Worm (Caenorhabditis elegans): Measurements from ENCODE around the gene let-756.

Gene let-756

ce11 chrIII:6395706-6396232, 11.2 kb upstream of the let-756 start, which contains the start of gene oatr-1:
Gene oatr-1, minus strand, starts transcription at chrIII:6396182.
- TF ChIP-seq klf-2 (GFP tag; conservative IDR thresholded peaks at IDR 0.05) (no peak), med-1 (GFP tag; optimal IDR thresholded peaks at IDR 0.05; ENCODE audit: insufficient read depth) (no peak), flt-1 (GFP tag; IDR thresholded peaks at IDR 0.05) (no peak)

- TF ChIP-seq cog-1 (tag; optimal IDR thresholded peaks at IDR 0.05) (no peak), flt-1 (GFP tag; IDR thresholded peaks at IDR 0.05) (no peak), klf-2 (GFP tag; conservative IDR thresholded peaks at IDR 0.05) (no peak), ztf-23 (GFP tag; IDR thresholded peaks at IDR 0.05) (no peak), ref-1 (GFP tag; conservative IDR thresholded peaks at IDR 0.05) (no peak), ztf-29 (GFP tag; IDR thresholded peaks at IDR 0.05) (no peak), T22C8.4 (GFP tag; IDR thresholded peaks at IDR 0.05) (no peak), tab-1 (GFP tag; IDR thresholded peaks at IDR 0.05) (no peak), med-1 (GFP tag; optimal IDR thresholded peaks at IDR 0.05; ENCODE audit: insufficient read depth) (no peak)
Observed at ce11 chrIII:6396381-6396780, 10.5 kb upstream of the let-756 start.

DNA sequence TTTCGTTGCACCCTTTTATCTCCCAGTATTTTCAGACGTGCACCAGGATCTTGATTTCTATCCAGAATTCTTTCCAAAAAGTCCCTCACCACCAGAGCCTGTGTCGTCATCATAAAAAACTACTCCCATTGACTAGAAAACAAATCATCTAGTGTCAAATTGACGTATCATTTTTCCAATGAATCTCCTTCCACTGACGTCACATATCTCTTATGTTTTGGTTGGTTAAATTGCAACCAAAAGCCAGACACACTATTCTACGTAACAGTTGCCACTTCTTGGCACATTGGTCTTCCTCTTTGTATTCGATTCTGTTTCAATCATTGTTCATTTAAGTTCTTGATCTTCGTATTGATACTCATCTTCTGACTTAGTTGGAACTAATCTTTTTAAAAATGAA, 8.8 kb upstream of the let-756 start:
- TF ChIP-seq ref-1 (GFP tag; conservative IDR thresholded peaks at IDR 0.05) (no peak), ztf-29 (GFP tag; IDR thresholded peaks at IDR 0.05) (no peak), med-1 (GFP tag; optimal IDR thresholded peaks at IDR 0.05; ENCODE audit: insufficient read depth) (no peak), tab-1 (GFP tag; IDR thresholded peaks at IDR 0.05) (no peak), T22C8.4 (GFP tag; IDR thresholded peaks at IDR 0.05) (no peak), cog-1 (tag; optimal IDR thresholded peaks at IDR 0.05) (no peak), klf-2 (GFP tag; conservative IDR thresholded peaks at IDR 0.05) (no peak)

DNA sequence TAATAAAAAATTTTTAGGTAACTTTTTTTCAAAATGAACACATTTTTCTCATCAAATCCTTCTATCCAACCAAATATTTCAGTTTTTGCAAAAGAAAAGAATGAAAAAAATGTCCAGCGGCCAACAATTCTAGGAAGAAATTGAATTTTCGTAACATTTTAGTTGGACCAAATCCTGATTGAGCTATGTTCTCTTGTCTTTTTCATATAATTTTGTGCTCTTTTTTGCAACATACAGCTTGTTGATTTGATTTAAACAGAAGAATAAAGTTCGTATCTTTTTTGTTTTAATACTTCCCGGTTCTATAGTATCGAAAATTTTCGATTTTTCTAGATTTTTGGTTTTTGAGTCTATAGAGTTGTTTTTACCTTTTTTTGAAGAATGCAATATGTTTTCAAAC, 7.5 kb upstream of the let-756 start:
- TF ChIP-seq T22C8.4 (GFP tag; IDR thresholded peaks at IDR 0.05) (no peak), med-1 (GFP tag; optimal IDR thresholded peaks at IDR 0.05; ENCODE audit: insufficient read depth) (no peak), klf-2 (GFP tag; conservative IDR thresholded peaks at IDR 0.05) (no peak), tab-1 (GFP tag; IDR thresholded peaks at IDR 0.05) (no peak), ztf-23 (GFP tag; IDR thresholded peaks at IDR 0.05) (no peak)

DNA sequence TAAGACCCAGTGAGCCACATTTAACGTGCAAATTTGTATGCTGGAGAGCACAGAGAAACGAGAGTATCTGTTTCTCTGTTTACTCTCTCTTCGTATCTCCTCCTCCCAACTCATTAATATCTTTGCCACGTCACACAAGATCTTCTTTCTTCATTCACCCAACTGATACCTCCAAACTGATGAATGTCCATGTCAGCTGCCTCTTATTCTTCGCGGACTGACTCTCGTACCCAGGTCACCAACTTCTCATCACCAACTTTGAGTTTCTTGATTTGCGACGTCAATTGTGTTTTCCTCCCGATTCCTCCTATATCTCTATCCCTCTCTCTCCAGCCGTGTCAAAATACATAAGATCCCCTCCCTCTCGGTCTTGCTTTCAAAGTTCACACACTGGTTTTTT, 4.6 kb upstream of the let-756 start:
- TF ChIP-seq ref-1 (GFP tag; conservative IDR thresholded peaks at IDR 0.05) (no peak), T22C8.4 (GFP tag; IDR thresholded peaks at IDR 0.05) (no peak), klf-2 (GFP tag; conservative IDR thresholded peaks at IDR 0.05) (no peak), ztf-29 (GFP tag; IDR thresholded peaks at IDR 0.05) (no peak), cog-1 (tag; optimal IDR thresholded peaks at IDR 0.05) (no peak), med-1 (GFP tag; optimal IDR thresholded peaks at IDR 0.05; ENCODE audit: insufficient read depth) (no peak), tab-1 (GFP tag; IDR thresholded peaks at IDR 0.05) (no peak), flt-1 (GFP tag; IDR thresholded peaks at IDR 0.05) (no peak), ztf-23 (GFP tag; IDR thresholded peaks at IDR 0.05) (no peak)

DNA sequence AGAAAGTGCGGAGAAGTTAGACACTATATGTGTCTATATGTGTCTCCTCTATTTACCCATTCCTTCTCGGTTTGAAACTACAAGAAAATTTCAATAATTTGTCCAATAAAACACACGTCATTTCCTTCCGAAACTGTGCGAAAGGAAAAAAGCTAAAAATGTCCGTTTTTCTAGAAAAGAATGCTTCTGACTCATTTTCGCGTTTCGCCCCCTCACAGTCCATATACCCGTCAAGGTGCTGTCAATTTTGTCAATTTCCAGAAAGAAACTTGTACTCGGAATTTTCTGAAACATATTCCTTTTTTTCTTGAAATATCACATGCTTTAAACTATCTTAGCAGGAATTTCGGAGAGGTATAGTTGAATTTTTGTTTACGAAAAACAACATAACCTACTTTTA, 4.1 kb upstream of the let-756 start:
- TF ChIP-seq ztf-23 (GFP tag; IDR thresholded peaks at IDR 0.05) (no peak), klf-2 (GFP tag; conservative IDR thresholded peaks at IDR 0.05) (no peak), ztf-29 (GFP tag; IDR thresholded peaks at IDR 0.05) (no peak), cog-1 (tag; optimal IDR thresholded peaks at IDR 0.05) (no peak), med-1 (GFP tag; optimal IDR thresholded peaks at IDR 0.05; ENCODE audit: insufficient read depth) (no peak), ref-1 (GFP tag; conservative IDR thresholded peaks at IDR 0.05) (no peak), tab-1 (GFP tag; IDR thresholded peaks at IDR 0.05) (no peak)

DNA sequence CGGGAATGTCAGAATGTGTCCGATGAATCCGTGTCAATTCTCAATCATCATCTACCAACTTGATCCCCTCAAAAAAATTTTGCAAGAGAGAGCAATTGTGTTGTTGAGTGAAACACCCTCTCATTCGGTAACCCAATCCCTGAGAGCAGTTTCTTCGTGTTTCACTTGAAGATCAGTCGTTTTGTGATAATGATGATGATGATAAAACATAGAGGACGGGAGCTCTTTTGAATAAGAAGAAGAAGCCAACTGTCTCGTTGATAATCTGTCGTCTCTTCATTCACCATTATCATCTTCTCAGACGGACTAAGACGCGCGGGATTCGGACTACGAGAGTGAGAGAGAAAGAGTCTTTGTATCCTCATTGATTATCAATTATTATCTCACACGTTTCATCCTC, 1.8 kb upstream of the let-756 start:
- no peak for TF ChIP-seq ref-1 (GFP tag; conservative IDR thresholded peaks at IDR 0.05)
- TF ChIP-seq tab-1 (GFP tag; IDR thresholded peaks at IDR 0.05), result no peak
- no peak for TF ChIP-seq ztf-23 (GFP tag; IDR thresholded peaks at IDR 0.05)
- no peak for TF ChIP-seq T22C8.4 (GFP tag; IDR thresholded peaks at IDR 0.05)
- TF ChIP-seq cog-1 (tag; optimal IDR thresholded peaks at IDR 0.05), result no peak
- TF ChIP-seq klf-2 (GFP tag; conservative IDR thresholded peaks at IDR 0.05), result no peak
- no peak for TF ChIP-seq flt-1 (GFP tag; IDR thresholded peaks at IDR 0.05)
- no peak for TF ChIP-seq med-1 (GFP tag; optimal IDR thresholded peaks at IDR 0.05; ENCODE audit: insufficient read depth)

ce11 chrIII:6411430-6411829, 4.5 kb downstream of the let-756 start:
- TF ChIP-seq cog-1 (tag; optimal IDR thresholded peaks at IDR 0.05), result no peak
- no peak for TF ChIP-seq ztf-29 (GFP tag; IDR thresholded peaks at IDR 0.05)

DNA sequence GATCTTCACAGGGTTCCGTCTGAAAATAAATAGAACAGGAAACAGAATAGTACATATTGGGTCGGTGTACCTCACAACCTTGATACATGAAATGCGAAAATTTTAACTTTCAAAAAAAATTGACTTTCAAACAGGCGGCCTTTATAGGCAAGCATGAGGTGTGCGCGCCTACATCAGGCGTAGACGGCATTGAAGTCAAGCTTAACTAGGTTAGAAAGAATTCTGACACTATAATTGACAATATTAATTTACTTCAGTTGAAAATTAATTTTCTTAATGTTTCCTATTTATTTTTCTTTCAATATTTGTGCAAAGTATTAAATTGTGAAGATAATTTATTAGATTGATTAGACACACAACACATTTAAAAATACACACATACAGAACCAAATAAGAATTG, 5.0 kb downstream of the let-756 start, which contains the start of gene C05D11.5:
Gene C05D11.5, minus strand, starts transcription at position 101 of the 400 bp plus-strand sequence.
- no peak for TF ChIP-seq med-1 (GFP tag; optimal IDR thresholded peaks at IDR 0.05; ENCODE audit: insufficient read depth)
- no peak for TF ChIP-seq ztf-23 (GFP tag; IDR thresholded peaks at IDR 0.05)
- no peak for TF ChIP-seq ztf-29 (GFP tag; IDR thresholded peaks at IDR 0.05)
- TF ChIP-seq tab-1 (GFP tag; IDR thresholded peaks at IDR 0.05), result no peak
- no peak for TF ChIP-seq klf-2 (GFP tag; conservative IDR thresholded peaks at IDR 0.05)
- TF ChIP-seq flt-1 (GFP tag; IDR thresholded peaks at IDR 0.05), result no peak
- no peak for TF ChIP-seq ref-1 (GFP tag; conservative IDR thresholded peaks at IDR 0.05)

DNA sequence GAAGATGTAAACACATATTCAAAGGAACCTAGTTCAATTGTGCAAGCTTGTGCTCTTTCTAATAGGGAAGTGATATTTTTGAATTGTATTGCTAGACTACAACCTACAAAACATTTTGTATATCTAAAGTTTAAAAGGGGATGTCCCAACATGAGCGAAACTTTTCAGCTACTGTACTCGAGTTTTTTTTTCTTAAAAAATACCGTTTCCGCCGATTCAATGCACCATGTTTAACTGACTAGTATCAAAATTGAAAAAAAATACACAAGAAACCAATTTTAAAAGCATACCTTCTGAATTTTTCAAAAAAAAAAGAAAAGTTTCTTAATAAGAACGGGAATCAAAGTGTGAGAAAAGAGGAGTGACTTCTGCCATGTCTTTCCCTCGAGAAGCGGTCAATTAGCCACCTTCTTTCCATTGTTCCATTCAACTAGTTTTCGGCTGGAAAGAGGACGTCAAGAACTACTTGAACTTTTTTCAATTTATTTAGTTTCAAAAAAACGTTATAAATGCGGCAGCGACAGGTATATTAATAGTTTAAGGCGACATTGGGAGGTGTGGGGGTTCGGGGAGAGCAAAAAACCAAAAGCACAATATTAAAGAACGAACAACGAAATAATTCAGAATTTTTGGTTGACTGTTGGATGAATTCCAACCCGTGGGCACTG, 8.5 kb downstream of the let-756 start, which contains the start of gene nas-4:
Gene nas-4, minus strand, starts transcription at position 351 of the 668 bp plus-strand sequence.
- TF ChIP-seq cog-1 (tag; optimal IDR thresholded peaks at IDR 0.05), result no peak
- no peak for TF ChIP-seq flt-1 (GFP tag; IDR thresholded peaks at IDR 0.05)
- TF ChIP-seq ref-1 (GFP tag; conservative IDR thresholded peaks at IDR 0.05), result no peak
- no peak for TF ChIP-seq med-1 (GFP tag; optimal IDR thresholded peaks at IDR 0.05; ENCODE audit: insufficient read depth)
- no peak for TF ChIP-seq T22C8.4 (GFP tag; IDR thresholded peaks at IDR 0.05)
- TF ChIP-seq ztf-23 (GFP tag; IDR thresholded peaks at IDR 0.05), result no peak
- TF ChIP-seq klf-2 (GFP tag; conservative IDR thresholded peaks at IDR 0.05), result no peak
- no peak for TF ChIP-seq tab-1 (GFP tag; IDR thresholded peaks at IDR 0.05)
- TF ChIP-seq ztf-29 (GFP tag; IDR thresholded peaks at IDR 0.05), result no peak

All from whole organism, midembryonic.